Fruit fly (Drosophila melanogaster) whole organism, embryonic: ENCODE data around the gene CG5172.
A peak's percentile ranks its signal among the peaks of the same experiment; 100 is the strongest.

ENCODE experiments used
- Aef1 ChIP-seq: fragments of 200-800 bp; sonication (Bioruptor generic); IDR thresholded peaks from 3 replicates; pipeline ENCODE4 v1.3.6; 2022; ENCODE audit warnings: missing biosample characterization, missing genetic modification characterization
- CG1024 ChIP-seq: fragments of 200-800 bp; sonication (Bioruptor generic); IDR thresholded peaks from 2 replicates; pipeline ENCODE4 v1.3.6; 2022; ENCODE audit warnings: missing biosample characterization, missing genetic modification characterization
- CG10431 ChIP-seq: fragments of 200-800 bp; sonication (Bioruptor generic); optimal IDR thresholded peaks from 3 replicates; lab custom pipeline; 2018; ENCODE audit warnings: missing biosample characterization, mild to moderate bottlenecking, missing genetic modification characterization
- CG10565 ChIP-seq: fragments of 200-800 bp; sonication (Bioruptor generic); optimal IDR thresholded peaks from 3 replicates; lab custom pipeline; 2016; ENCODE audit warnings: missing biosample characterization, mild to moderate bottlenecking, missing genetic modification characterization
- CG10979 ChIP-seq: fragments of 200-800 bp; sonication (Bioruptor generic); optimal IDR thresholded peaks from 2 replicates; lab custom pipeline; 2018; ENCODE audit warnings: missing biosample characterization, mild to moderate bottlenecking, missing genetic modification characterization, moderate library complexity
- CG11247 ChIP-seq: fragments of 200-800 bp; sonication (Bioruptor generic); IDR thresholded peaks from 2 replicates; pipeline ENCODE4 v1.3.6; 2022; ENCODE audit warnings: missing biosample characterization, missing genetic modification characterization
- CG11560 ChIP-seq: fragments of 200-800 bp; sonication (Bioruptor generic); IDR thresholded peaks from 3 replicates; pipeline ENCODE4 v1.3.6; 2022; ENCODE audit warnings: missing biosample characterization, missing genetic modification characterization
- CG12219 ChIP-seq: fragments of 200-800 bp; sonication (Bioruptor generic); optimal IDR thresholded peaks from 3 replicates; lab custom pipeline; 2018; ENCODE audit warnings: missing biosample characterization, mild to moderate bottlenecking, missing genetic modification characterization
- CG13894 ChIP-seq: fragments of 200-800 bp; sonication (Bioruptor generic); optimal IDR thresholded peaks from 3 replicates; lab custom pipeline; 2018; ENCODE audit warnings: missing biosample characterization, mild to moderate bottlenecking, missing genetic modification characterization, moderate library complexity
- CG14050 ChIP-seq: fragments of 200-800 bp; sonication (Bioruptor generic); IDR thresholded peaks from 3 replicates; pipeline ENCODE4 v1.3.6; 2022; ENCODE audit warnings: missing biosample characterization, missing genetic modification characterization
- CG15514 ChIP-seq: fragments of 200-800 bp; sonication (Bioruptor generic); optimal IDR thresholded peaks from 3 replicates; lab custom pipeline; 2017; ENCODE audit warnings: missing biosample characterization, missing genetic modification characterization, mild to moderate bottlenecking, moderate library complexity, missing genetic modification reagents
- CG1603 ChIP-seq: fragments of 200-800 bp; sonication (Bioruptor generic); optimal IDR thresholded peaks from 2 replicates; lab custom pipeline; 2019; ENCODE audit warnings: missing biosample characterization, mild to moderate bottlenecking, missing genetic modification characterization, moderate library complexity
- CG1647 ChIP-seq: fragments of 200-800 bp; sonication (Bioruptor generic); optimal IDR thresholded peaks from 3 replicates; lab custom pipeline; 2016; ENCODE audit warnings: missing biosample characterization, missing genetic modification characterization
- CG17385 ChIP-seq: fragments of 200-800 bp; sonication (Bioruptor generic); optimal IDR thresholded peaks from 3 replicates; lab custom pipeline; 2018; ENCODE audit warnings: missing biosample characterization, mild to moderate bottlenecking, missing genetic modification characterization
- CG17568 ChIP-seq: fragments of 200-800 bp; sonication (Bioruptor generic); optimal IDR thresholded peaks from 2 replicates; lab custom pipeline; 2018; ENCODE audit warnings: missing biosample characterization, mild to moderate bottlenecking, missing genetic modification characterization, moderate library complexity
- CG1832 ChIP-seq: fragments of 200-800 bp; sonication (Bioruptor generic); optimal IDR thresholded peaks from 2 replicates; lab custom pipeline; 2017; ENCODE audit warnings: missing biosample characterization, mild to moderate bottlenecking, missing genetic modification characterization, inconsistent platforms
- CG2678 ChIP-seq: fragments of 200-800 bp; sonication (Bioruptor generic); optimal IDR thresholded peaks from 3 replicates; lab custom pipeline; 2019; ENCODE audit warnings: missing biosample characterization, mild to moderate bottlenecking, missing genetic modification characterization, moderate library complexity
- CG2712 ChIP-seq: fragments of 200-800 bp; optimal IDR thresholded peaks from 3 replicates; lab custom pipeline; 2019; ENCODE audit warnings: missing biosample characterization, mild to moderate bottlenecking, missing genetic modification characterization, moderate library complexity
- CG32532 ChIP-seq: fragments of 200-800 bp; sonication (Bioruptor generic); IDR thresholded peaks from 2 replicates; pipeline ENCODE4 v1.3.6; 2022; ENCODE audit warnings: missing biosample characterization, missing genetic modification characterization
- CG6689 ChIP-seq: fragments of 200-800 bp; sonication (Bioruptor generic); IDR thresholded peaks from 2 replicates; pipeline ENCODE4 v1.3.6; 2022; ENCODE audit warnings: missing biosample characterization, missing genetic modification characterization
- CG7357 ChIP-seq: fragments of 200-800 bp; sonication (Bioruptor generic); IDR thresholded peaks from 3 replicates; pipeline ENCODE4 v1.3.6; 2022; ENCODE audit warnings: missing biosample characterization, missing genetic modification characterization
- CG7556 ChIP-seq: fragments of 200-800 bp; sonication (Bioruptor generic); optimal IDR thresholded peaks from 2 replicates; lab custom pipeline; 2017; ENCODE audit warnings: missing biosample characterization, mild to moderate bottlenecking, missing genetic modification characterization
- CoRest ChIP-seq: fragments of 200-800 bp; sonication (Bioruptor generic); optimal IDR thresholded peaks from 3 replicates; lab custom pipeline; 2018; ENCODE audit warnings: missing biosample characterization, mild to moderate bottlenecking, missing genetic modification characterization, moderate library complexity
- Dip3 ChIP-seq: fragments of 200-800 bp; sonication (Bioruptor generic); optimal IDR thresholded peaks from 3 replicates; lab custom pipeline; 2016; ENCODE audit warnings: missing biosample characterization, missing genetic modification characterization
- E2f1 ChIP-seq: fragments of 200-800 bp; sonication (Bioruptor generic); IDR thresholded peaks from 2 replicates; pipeline ENCODE4 v1.3.6; 2022; ENCODE audit warnings: missing biosample characterization, missing genetic modification characterization
- H15 ChIP-seq: fragments of 200-800 bp; sonication (Bioruptor generic); IDR thresholded peaks from 3 replicates; pipeline ENCODE4 v1.3.6; 2022; ENCODE audit warnings: missing biosample characterization, missing genetic modification characterization
- Opbp ChIP-seq: fragments of 200-800 bp; sonication (Bioruptor generic); IDR thresholded peaks from 3 replicates; pipeline ENCODE4 v1.3.6; 2022; ENCODE audit warnings: missing biosample characterization, missing genetic modification characterization; ENCODE audit not compliant: partially characterized antibody
- Optix ChIP-seq: fragments of 200-800 bp; sonication (Bioruptor generic); IDR thresholded peaks from 3 replicates; pipeline ENCODE4 v1.3.6; 2022; ENCODE audit warnings: missing biosample characterization, missing genetic modification characterization
- Sin3A ChIP-seq: fragments of >200 bp; optimal IDR thresholded peaks from 2 replicates; lab custom pipeline; 2018
- Sry-β ChIP-seq: fragments of 200-800 bp; sonication (Bioruptor generic); optimal IDR thresholded peaks from 2 replicates; lab custom pipeline; 2018; ENCODE audit warnings: missing biosample characterization, mild to moderate bottlenecking, missing genetic modification characterization, moderate library complexity
- ac ChIP-seq: fragments of 200-800 bp; sonication (Bioruptor generic); optimal IDR thresholded peaks from 3 replicates; lab custom pipeline; 2017; ENCODE audit warnings: missing biosample characterization, mild to moderate bottlenecking, missing genetic modification characterization
- al ChIP-seq: fragments of 200-800 bp; sonication (Bioruptor generic); IDR thresholded peaks from 2 replicates; pipeline ENCODE4 v1.3.6; 2022; ENCODE audit warnings: missing biosample characterization, missing genetic modification characterization
- ato ChIP-seq: fragments of 200-800 bp; sonication (Bioruptor generic); IDR thresholded peaks from 2 replicates; pipeline ENCODE4 v1.3.6; 2022; ENCODE audit warnings: missing biosample characterization, missing genetic modification characterization; ENCODE audit not compliant: partially characterized antibody
- bowl ChIP-seq: fragments of 200-800 bp; sonication (Bioruptor generic); IDR thresholded peaks from 2 replicates; pipeline ENCODE4 v1.3.6; 2022; ENCODE audit warnings: missing biosample characterization, missing genetic modification characterization
- btn ChIP-seq: fragments of 200-800 bp; sonication (Bioruptor generic); optimal IDR thresholded peaks from 2 replicates; lab custom pipeline; 2016; ENCODE audit warnings: missing biosample characterization, missing genetic modification characterization
- cwo ChIP-seq: fragments of 200-800 bp; sonication (Bioruptor generic); optimal IDR thresholded peaks from 3 replicates; lab custom pipeline; 2017; ENCODE audit warnings: missing biosample characterization, missing genetic modification characterization, mild to moderate bottlenecking, moderate library complexity, missing genetic modification reagents
- dan ChIP-seq: fragments of 200-800 bp; sonication (Bioruptor generic); IDR thresholded peaks from 2 replicates; pipeline ENCODE4 v1.3.6; 2022; ENCODE audit warnings: missing biosample characterization, missing genetic modification characterization
- dm ChIP-seq: fragments of 200-800 bp; sonication (Bioruptor generic); optimal IDR thresholded peaks from 3 replicates; lab custom pipeline; 2016; ENCODE audit warnings: missing biosample characterization, missing genetic modification characterization
- esg ChIP-seq: fragments of 200-800 bp; sonication (Bioruptor generic); conservative IDR thresholded peaks from 2 replicates; pipeline ENCODE4 v1.3.6; 2022; ENCODE audit warnings: missing biosample characterization, missing genetic modification characterization
- fru ChIP-seq: fragments of >200 bp; optimal IDR thresholded peaks from 2 replicates; lab custom pipeline; 2017
- gce ChIP-seq: fragments of 200-800 bp; sonication (Bioruptor generic); IDR thresholded peaks from 3 replicates; pipeline ENCODE4 v1.3.6; 2022; ENCODE audit warnings: missing biosample characterization, missing genetic modification characterization
- insv ChIP-seq, 2 experiments: fragments of 200-800 bp; sonication (Bioruptor generic); optimal IDR thresholded peaks; 3 replicates each; lab custom pipeline; 2016 to 2018; ENCODE audit warnings: missing biosample characterization in 2 of 2, missing genetic modification characterization in 2 of 2
- inv ChIP-seq: fragments of 200-800 bp; sonication (Bioruptor generic); IDR thresholded peaks from 2 replicates; pipeline ENCODE4 v1.3.6; 2022; ENCODE audit warnings: missing biosample characterization, missing genetic modification characterization; ENCODE audit not compliant: partially characterized antibody
- klu ChIP-seq: fragments of 200-800 bp; sonication (Bioruptor generic); IDR thresholded peaks from 2 replicates; pipeline ENCODE4 v1.3.6; 2022; ENCODE audit warnings: missing biosample characterization, missing genetic modification characterization
- mld ChIP-seq: fragments of 200-800 bp; sonication (Bioruptor generic); IDR thresholded peaks from 3 replicates; pipeline ENCODE4 v1.3.6; 2022; ENCODE audit warnings: missing biosample characterization, missing genetic modification characterization; ENCODE audit not compliant: partially characterized antibody
- nerfin-2 ChIP-seq: fragments of 200-800 bp; sonication (Bioruptor generic); IDR thresholded peaks from 2 replicates; pipeline ENCODE4 v1.3.6; 2022; ENCODE audit warnings: missing biosample characterization, missing genetic modification characterization; ENCODE audit not compliant: partially characterized antibody
- sc ChIP-seq, 3 experiments: fragments of >200 bp in 2 of 3; fragments of 200-800 bp in 1 of 3; sonication (Bioruptor generic) in 1 of 3; optimal IDR thresholded peaks; 2 replicates in 2 of 3; 3 replicates in 1 of 3; lab custom pipeline; 2017; ENCODE audit warnings: mild to moderate bottlenecking in 1 of 3, missing biosample characterization in 1 of 3, missing genetic modification characterization in 1 of 3, missing genetic modification reagents in 1 of 3
- sens ChIP-seq: fragments of 200-800 bp; sonication (Bioruptor generic); peaks from one replicate; lab custom pipeline; 2016; ENCODE audit warnings: missing biosample characterization, missing genetic modification characterization
- ssp ChIP-seq: fragments of 200-800 bp; sonication (Bioruptor generic); IDR thresholded peaks from 2 replicates; pipeline ENCODE4 v1.3.6; 2022; ENCODE audit warnings: missing biosample characterization, missing genetic modification characterization
- tgo ChIP-seq: fragments of 200-800 bp; sonication (Bioruptor generic); IDR thresholded peaks from 3 replicates; pipeline ENCODE4 v1.3.6; 2022; ENCODE audit warnings: missing biosample characterization, missing genetic modification characterization
- ttk ChIP-seq: fragments of 200-800 bp; sonication (Bioruptor generic); IDR thresholded peaks from 2 replicates; pipeline ENCODE4 v2.1.2; 2022; ENCODE audit warnings: missing biosample characterization, missing genetic modification characterization
- zf30C ChIP-seq: fragments of 200-800 bp; sonication (Bioruptor generic); optimal IDR thresholded peaks from 3 replicates; lab custom pipeline; 2018; ENCODE audit warnings: missing biosample characterization, mild to moderate bottlenecking, missing genetic modification characterization

The CG5172 gene

DNA sequence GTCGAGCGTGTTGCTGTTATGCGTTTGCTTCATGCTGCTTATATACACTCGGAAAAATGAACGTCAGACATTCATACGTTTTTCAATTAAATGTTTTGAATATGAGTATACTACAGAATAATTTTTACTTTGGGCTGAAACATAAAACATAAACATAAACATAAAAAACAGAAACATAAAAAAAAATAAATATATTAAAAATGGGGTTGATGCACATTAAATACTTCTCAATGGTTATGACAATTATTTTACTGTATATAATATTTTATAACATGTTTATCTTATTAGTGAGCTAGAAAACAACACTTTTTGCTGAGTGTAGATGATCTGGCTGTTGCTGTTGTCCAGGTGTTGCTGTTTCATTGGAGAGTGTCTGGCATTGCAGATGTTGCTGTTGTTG, 16.2 kb downstream of the CG5172 start (continued):
- TF ChIP-seq tgo (GFP tag; lab: Robert Waterston, UW), result 0 out of 3 replicates have a peak, but pooled peaks have one; percentile 18
- no peak for TF ChIP-seq CG15514 (GFP tag; lab: Kevin White, UChicago)
- peak; percentile 58 for TF ChIP-seq sens (GFP tag; lab: Kevin White, UChicago)
- TF ChIP-seq CG1647 (GFP tag; lab: Kevin White, UChicago), result no peak
- TF ChIP-seq klu (GFP tag; lab: Robert Waterston, UW), result no peak
- TF ChIP-seq al (GFP tag; lab: Robert Waterston, UW), result no peak
- no peak for TF ChIP-seq Optix (GFP tag; lab: Robert Waterston, UW)
- no peak for TF ChIP-seq CG12219 (GFP tag; lab: Kevin White, UChicago)
- no peak for TF ChIP-seq CG1603 (tag; lab: Kevin White, UChicago)
- no peak for TF ChIP-seq nerfin-2 (GFP tag; lab: Robert Waterston, UW)
- no peak for TF ChIP-seq ato (GFP tag; lab: Robert Waterston, UW)
- TF ChIP-seq ttk, result no peak
- no peak for TF ChIP-seq ac (GFP tag; lab: Kevin White, UChicago)
- TF ChIP-seq dm (GFP tag; lab: Kevin White, UChicago), result no peak
- TF ChIP-seq dan (GFP tag; lab: Robert Waterston, UW), result no peak
- no peak for TF ChIP-seq zf30C (GFP tag; lab: Kevin White, UChicago)
- TF ChIP-seq CG11560 (tag; lab: Robert Waterston, UW), result no peak
- TF ChIP-seq Opbp (GFP tag; lab: Robert Waterston, UW), result no peak
- TF ChIP-seq Aef1 (GFP tag; lab: Robert Waterston, UW), result no peak
- TF ChIP-seq insv (GFP tag; optimal IDR thresholded peaks at IDR 0.05; lab: Kevin White, UChicago), result no peak
- TF ChIP-seq CG17568 (GFP tag; lab: Kevin White, UChicago), result no peak
- TF ChIP-seq mld, result no peak
- no peak for TF ChIP-seq CG2678
- TF ChIP-seq CG1024 (GFP tag; lab: Robert Waterston, UW), result no peak
- 0 out of 2 replicates have a peak, but pooled peaks have one; percentile 15 for TF ChIP-seq E2f1 (GFP tag; lab: Robert Waterston, UW)
- TF ChIP-seq CG11247 (GFP tag; lab: Robert Waterston, UW), result no peak
- no peak for TF ChIP-seq Sin3A (lab: Kevin White, UChicago)
- no peak for TF ChIP-seq fru
- no peak for TF ChIP-seq cwo (GFP tag; lab: Kevin White, UChicago)
- TF ChIP-seq esg, result 0 out of 2 replicates have a peak, but pooled peaks have one; percentile 7
- TF ChIP-seq btn (GFP tag; lab: Kevin White, UChicago), result no peak
- TF ChIP-seq CG10431, result no peak
- TF ChIP-seq CG1832 (GFP tag; lab: Kevin White, UChicago), result no peak
- TF ChIP-seq CG14050 (GFP tag; lab: Robert Waterston, UW), result no peak
- no peak for TF ChIP-seq CG7357 (GFP tag; lab: Robert Waterston, UW)
- TF ChIP-seq ssp (GFP tag; lab: Robert Waterston, UW), result no peak
- TF ChIP-seq sc (optimal IDR thresholded peaks at IDR 0.05; lab: Kevin White, UChicago), result no peak
- TF ChIP-seq sc (GFP tag; optimal IDR thresholded peaks at IDR 0.05; lab: Kevin White, UChicago), result no peak
- TF ChIP-seq CG7556 (GFP tag; lab: Kevin White, UChicago), result peak; percentile 11
- TF ChIP-seq CG17385 (GFP tag; lab: Kevin White, UChicago), result no peak
- TF ChIP-seq CoRest (tag; lab: Kevin White, UChicago), result peak; percentile 21
- TF ChIP-seq Sry-β (GFP tag; lab: Kevin White, UChicago), result no peak
- no peak for TF ChIP-seq CG13894 (tag; lab: Kevin White, UChicago)
- TF ChIP-seq gce (GFP tag; lab: Robert Waterston, UW), result no peak
- TF ChIP-seq CG6689 (GFP tag; lab: Robert Waterston, UW), result 0 out of 2 replicates have a peak, but pooled peaks have one; percentile 5
- no peak for TF ChIP-seq H15 (GFP tag; lab: Robert Waterston, UW)
- TF ChIP-seq CG32532 (GFP tag; lab: Robert Waterston, UW), result no peak
- no peak for TF ChIP-seq bowl (GFP tag; lab: Robert Waterston, UW)
- no peak for TF ChIP-seq inv
- peak; percentile 36 for TF ChIP-seq CG2712 (tag; lab: Kevin White, UChicago)
- TF ChIP-seq Dip3, result no peak
- TF ChIP-seq CG10565, result no peak
- TF ChIP-seq CG10979 (tag; lab: Kevin White, UChicago), result peak; percentile 42
